Worm (Caenorhabditis elegans) whole organism, young adult: ENCODE results near the gene F09B9.5.

Experiments used
- B0019.2 ChIP-seq: fragments of 200-800 bp; sonication (Bioruptor generic); conservative IDR thresholded peaks from 2 replicates; pipeline ENCODE4 v1.3.6; 2022; ENCODE audit warnings: missing genetic modification reagents, missing genetic modification characterization, missing compliant biosample characterization
- B0261.1 ChIP-seq: sonication (generic microtip); optimal IDR thresholded peaks from 2 replicates; lab custom pipeline; 2016; ENCODE audit warnings: mild to moderate bottlenecking, missing genetic modification characterization, moderate library complexity, missing compliant biosample characterization
- C06A6.2 ChIP-seq: fragments of 200-800 bp; sonication (Bioruptor generic); conservative IDR thresholded peaks from 2 replicates; pipeline ENCODE4 v1.3.6; 2022; ENCODE audit warnings: missing genetic modification characterization, missing compliant biosample characterization
- F33H1.4 ChIP-seq: fragments of 200-800 bp; sonication (Bioruptor generic); IDR thresholded peaks from 2 replicates; pipeline ENCODE4 v1.3.6; 2022; ENCODE audit warnings: missing genetic modification reagents, missing genetic modification characterization, missing compliant biosample characterization
- F39B2.1 ChIP-seq: fragments of 200-800 bp; sonication (Bioruptor generic); IDR thresholded peaks from 2 replicates; pipeline ENCODE4 v1.3.6; 2022; ENCODE audit warnings: missing genetic modification reagents, missing genetic modification characterization, missing compliant biosample characterization
- F57A8.1 ChIP-seq: fragments of 200-800 bp; sonication (Bioruptor generic); optimal IDR thresholded peaks from 2 replicates; lab custom pipeline; 2018; ENCODE audit warnings: mild to moderate bottlenecking, missing genetic modification characterization, moderate library complexity, missing compliant biosample characterization
- F57C9.4 ChIP-seq: sonication (generic microtip); optimal IDR thresholded peaks from 2 replicates; lab custom pipeline; 2017; ENCODE audit warnings: mild to moderate bottlenecking, missing genetic modification characterization, missing compliant biosample characterization
- T07F8.4 ChIP-seq: sonication (generic microtip); optimal IDR thresholded peaks from 2 replicates; lab custom pipeline; 2016; ENCODE audit warnings: mild to moderate bottlenecking, missing genetic modification characterization, moderate library complexity, missing compliant biosample characterization
- T26A5.8 ChIP-seq: sonication (generic microtip); optimal IDR thresholded peaks from 2 replicates; lab custom pipeline; 2016; ENCODE audit warnings: missing genetic modification characterization, missing compliant biosample characterization
- Y53G8AR.9 ChIP-seq: fragments of 200-800 bp; sonication (Bioruptor generic); conservative IDR thresholded peaks from 2 replicates; pipeline ENCODE4 v1.3.6; 2022; ENCODE audit warnings: missing genetic modification reagents, missing genetic modification characterization, missing compliant biosample characterization
- Y67H2A.10 ChIP-seq: fragments of 200-800 bp; sonication (Bioruptor generic); conservative IDR thresholded peaks from 2 replicates; pipeline ENCODE4 v1.3.6; 2022; ENCODE audit warnings: missing genetic modification reagents, missing genetic modification characterization, missing compliant biosample characterization
- Y95B8A.8 ChIP-seq: fragments of 200-800 bp; sonication (Bioruptor generic); IDR thresholded peaks from 2 replicates; pipeline ENCODE4 v1.3.6; 2022; ENCODE audit warnings: missing genetic modification reagents, missing genetic modification characterization, missing compliant biosample characterization
- aptf-3 ChIP-seq: fragments of 200-800 bp; sonication (Bioruptor generic); IDR thresholded peaks from 2 replicates; pipeline ENCODE4 v1.3.6; 2022; ENCODE audit warnings: missing genetic modification characterization, missing compliant biosample characterization
- attf-3 ChIP-seq: fragments of 200-800 bp; sonication (Bioruptor generic); conservative IDR thresholded peaks from 2 replicates; pipeline ENCODE4 v1.3.6; 2022; ENCODE audit warnings: missing genetic modification reagents, missing genetic modification characterization, missing compliant biosample characterization
- attf-6 ChIP-seq: fragments of 200-800 bp; sonication (Bioruptor generic); IDR thresholded peaks from 2 replicates; pipeline ENCODE4 v1.3.6; 2022; ENCODE audit warnings: missing genetic modification reagents, missing genetic modification characterization, missing compliant biosample characterization
- bed-2 ChIP-seq: fragments of 200-800 bp; sonication (Bioruptor generic); IDR thresholded peaks from 2 replicates; pipeline ENCODE4 v1.3.6; 2022; ENCODE audit warnings: missing genetic modification reagents, missing genetic modification characterization, missing compliant biosample characterization
- ccch-3 ChIP-seq: fragments of 200-800 bp; sonication (Bioruptor generic); optimal IDR thresholded peaks from 2 replicates; lab custom pipeline; 2018; ENCODE audit warnings: mild to moderate bottlenecking, missing genetic modification characterization, missing compliant biosample characterization
- cebp-2 ChIP-seq: fragments of 200-800 bp; sonication (Bioruptor generic); IDR thresholded peaks from 2 replicates; pipeline ENCODE4 v1.3.6; 2022; ENCODE audit warnings: missing genetic modification characterization, missing compliant biosample characterization
- ceh-27 ChIP-seq: fragments of 200-800 bp; sonication (Bioruptor generic); optimal IDR thresholded peaks from 2 replicates; lab custom pipeline; 2018; ENCODE audit warnings: mild to moderate bottlenecking, missing genetic modification characterization, moderate library complexity, missing compliant biosample characterization
- ceh-58 ChIP-seq: fragments of 200-800 bp; sonication (Bioruptor generic); IDR thresholded peaks from 2 replicates; pipeline ENCODE4 v1.3.6; 2022; ENCODE audit warnings: missing genetic modification characterization, missing compliant biosample characterization
- ceh-79 ChIP-seq: sonication (generic microtip); optimal IDR thresholded peaks from 2 replicates; lab custom pipeline; 2017; ENCODE audit warnings: mild to moderate bottlenecking, missing genetic modification characterization, missing compliant biosample characterization
- ceh-91 ChIP-seq: fragments of 200-800 bp; sonication (Bioruptor generic); IDR thresholded peaks from 2 replicates; pipeline ENCODE4 v1.3.6; 2022; ENCODE audit warnings: missing genetic modification reagents, missing genetic modification characterization, missing compliant biosample characterization
- dox-1 ChIP-seq: fragments of 200-800 bp; sonication (Bioruptor generic); IDR thresholded peaks from 2 replicates; pipeline ENCODE4 v1.3.6; 2022; ENCODE audit warnings: missing genetic modification reagents, missing genetic modification characterization, missing compliant biosample characterization
- dpff-1 ChIP-seq: sonication (generic microtip); optimal IDR thresholded peaks from 2 replicates; lab custom pipeline; 2017; ENCODE audit warnings: mild to moderate bottlenecking, missing genetic modification characterization, missing compliant biosample characterization
- ekl-4 ChIP-seq: fragments of 200-800 bp; sonication (Bioruptor generic); IDR thresholded peaks from 2 replicates; pipeline ENCODE4 v1.3.6; 2022; ENCODE audit warnings: missing genetic modification reagents, missing genetic modification characterization, missing compliant biosample characterization
- fkh-3 ChIP-seq: sonication (generic microtip); optimal IDR thresholded peaks from 2 replicates; lab custom pipeline; 2016; ENCODE audit warnings: mild to moderate bottlenecking, missing genetic modification characterization, missing compliant biosample characterization
- hlh-12 ChIP-seq: sonication (generic microtip); optimal IDR thresholded peaks from 2 replicates; lab custom pipeline; 2016; ENCODE audit warnings: missing genetic modification characterization, missing compliant biosample characterization
- hlh-26 ChIP-seq: fragments of 200-800 bp; sonication (Bioruptor generic); conservative IDR thresholded peaks from 2 replicates; pipeline ENCODE4 v1.3.6; 2022; ENCODE audit warnings: missing genetic modification reagents, missing genetic modification characterization, missing compliant biosample characterization
- hmg-20 ChIP-seq: fragments of 200-800 bp; sonication (Bioruptor generic); IDR thresholded peaks from 2 replicates; pipeline ENCODE4 v1.3.6; 2022; ENCODE audit warnings: missing genetic modification reagents, missing genetic modification characterization, missing compliant biosample characterization
- let-607 ChIP-seq, 2 experiments: fragments of 200-800 bp in 1 of 2; sonication (Bioruptor generic) in 1 of 2; sonication (generic microtip) in 1 of 2; optimal IDR thresholded peaks; 2 replicates each; lab custom pipeline; 2016 to 2018; ENCODE audit warnings: mild to moderate bottlenecking in 2 of 2, missing compliant biosample characterization in 2 of 2, missing genetic modification characterization in 2 of 2, moderate library complexity in 2 of 2, missing genotype in 1 of 2
- lin-26 ChIP-seq: fragments of 200-800 bp; sonication (Bioruptor generic); IDR thresholded peaks from 2 replicates; pipeline ENCODE4 v1.3.6; 2022; ENCODE audit warnings: missing genetic modification reagents, missing genetic modification characterization, missing compliant biosample characterization
- lin-40 ChIP-seq: sonication (generic microtip); optimal IDR thresholded peaks from 2 replicates; lab custom pipeline; 2016; ENCODE audit warnings: missing genetic modification characterization, mild to moderate bottlenecking, missing compliant biosample characterization, missing genotype, missing genetic modification reagents
- lsl-1 ChIP-seq: fragments of 200-800 bp; sonication (Bioruptor generic); optimal IDR thresholded peaks from 2 replicates; lab custom pipeline; 2018; ENCODE audit warnings: mild to moderate bottlenecking, missing genetic modification characterization, moderate library complexity, missing compliant biosample characterization
- madf-10 ChIP-seq: sonication (generic microtip); optimal IDR thresholded peaks from 2 replicates; lab custom pipeline; 2016; ENCODE audit warnings: mild to moderate bottlenecking, missing genetic modification characterization, missing compliant biosample characterization
- mel-28 ChIP-seq: sonication (generic microtip); optimal IDR thresholded peaks from 2 replicates; lab custom pipeline; 2016; ENCODE audit warnings: borderline replicate concordance, mild to moderate bottlenecking, missing genetic modification characterization, missing compliant biosample characterization
- nfya-2 ChIP-seq: fragments of 200-800 bp; sonication (Bioruptor generic); IDR thresholded peaks from 2 replicates; pipeline ENCODE4 v1.3.6; 2022; ENCODE audit warnings: missing genetic modification reagents, missing genetic modification characterization, missing compliant biosample characterization
- nhr-27 ChIP-seq: fragments of 200-800 bp; sonication (Bioruptor generic); optimal IDR thresholded peaks from 2 replicates; lab custom pipeline; 2018; ENCODE audit warnings: mild to moderate bottlenecking, missing genetic modification characterization, moderate library complexity, missing compliant biosample characterization
- pha-4 ChIP-seq: fragments of 150-350 bp; sonication (generic microtip); optimal IDR thresholded peaks from 2 replicates; lab custom pipeline; 2014; ENCODE audit warnings: missing biosample characterization, missing genetic modification reagents, missing genetic modification characterization
- rcor-1 ChIP-seq: fragments of 200-800 bp; sonication (Bioruptor generic); IDR thresholded peaks from 2 replicates; pipeline ENCODE4 v1.3.6; 2022; ENCODE audit warnings: missing genetic modification reagents, missing genetic modification characterization, missing compliant biosample characterization
- sdz-38 ChIP-seq: sonication (generic microtip); optimal IDR thresholded peaks from 2 replicates; lab custom pipeline; 2016; ENCODE audit warnings: missing genotype, missing genetic modification characterization, missing compliant biosample characterization
- snpc-3.4 ChIP-seq: sonication (generic microtip); optimal IDR thresholded peaks from 2 replicates; lab custom pipeline; 2017; ENCODE audit warnings: missing genetic modification characterization, mild to moderate bottlenecking, missing compliant biosample characterization, antibody characterized with exemption, moderate library complexity, missing genotype, missing genetic modification reagents
- tbx-9 ChIP-seq: sonication (generic microtip); optimal IDR thresholded peaks from 2 replicates; lab custom pipeline; 2016; ENCODE audit warnings: borderline replicate concordance, missing genetic modification characterization, inconsistent platforms, missing compliant biosample characterization
- tlf-1 ChIP-seq: fragments of 200-800 bp; sonication (Bioruptor generic); optimal IDR thresholded peaks from 2 replicates; lab custom pipeline; 2018; ENCODE audit warnings: mild to moderate bottlenecking, missing genetic modification characterization, missing compliant biosample characterization
- zfh-2 ChIP-seq: fragments of 200-800 bp; sonication (Bioruptor generic); conservative IDR thresholded peaks from 2 replicates; pipeline ENCODE4 v1.3.6; 2022; ENCODE audit warnings: missing genetic modification reagents, missing genetic modification characterization, missing compliant biosample characterization
- zim-3 ChIP-seq: sonication (generic microtip); optimal IDR thresholded peaks from 2 replicates; lab custom pipeline; 2017; ENCODE audit warnings: mild to moderate bottlenecking, missing genetic modification characterization, moderate library complexity, missing compliant biosample characterization
- ztf-26 ChIP-seq: sonication (generic microtip); optimal IDR thresholded peaks from 2 replicates; lab custom pipeline; 2017; ENCODE audit warnings: missing genetic modification characterization, missing compliant biosample characterization
- ztf-3 ChIP-seq: fragments of 200-800 bp; sonication (Bioruptor generic); optimal IDR thresholded peaks from 2 replicates; lab custom pipeline; 2018; ENCODE audit warnings: mild to moderate bottlenecking, missing genetic modification characterization, missing compliant biosample characterization
- ztf-6 ChIP-seq: fragments of 200-800 bp; sonication (Bioruptor generic); IDR thresholded peaks from 2 replicates; pipeline ENCODE4 v1.3.6; 2022; ENCODE audit warnings: missing genetic modification reagents, missing genetic modification characterization, missing compliant biosample characterization

Gene F09B9.5

ce11 chrX:10145011-10145410 is 9.6 kb upstream of the F09B9.5 start (continued):
- TF ChIP-seq ceh-91, result no peak
- peak; percentile 53 for TF ChIP-seq T26A5.8
- TF ChIP-seq C06A6.2 (GFP tag; lab: Robert Waterston, UW), result 0 out of 2 replicates have a peak, but pooled peaks have one; percentile 29
- TF ChIP-seq nhr-27 (tag; lab: Kevin White, UChicago), result no peak
- 0 out of 2 replicates have a peak, but pooled peaks have one; percentile 21 for TF ChIP-seq Y95B8A.8 (GFP tag; lab: Robert Waterston, UW)
- TF ChIP-seq hmg-20, result 0 out of 2 replicates have a peak, but pooled peaks have one; percentile 63
- peak; percentile 74 for TF ChIP-seq rcor-1 (GFP tag; lab: Robert Waterston, UW)
- peak; percentile 94 for TF ChIP-seq lin-26 (GFP tag; lab: Robert Waterston, UW)
- peak; percentile 57 for TF ChIP-seq hlh-12
- TF ChIP-seq F57A8.1 (GFP tag; lab: Kevin White, UChicago), result peak; percentile 19
- TF ChIP-seq let-607 (tag; optimal IDR thresholded peaks at IDR 0.05; lab: Kevin White, UChicago), result peak; percentile 31 to 53
- peak; percentile 65 for TF ChIP-seq T07F8.4 (tag; lab: Kevin White, UChicago)
- no peak for TF ChIP-seq sdz-38 (tag; lab: Kevin White, UChicago)
- TF ChIP-seq zfh-2 (GFP tag; lab: Robert Waterston, UW), result peak; percentile 42; the same call in 1 of the 2 replicates
- peak; percentile 69 for TF ChIP-seq snpc-3.4 (tag; lab: Kevin White, UChicago)
- no peak for TF ChIP-seq ccch-3 (GFP tag; lab: Kevin White, UChicago)
- TF ChIP-seq attf-6 (GFP tag; lab: Robert Waterston, UW), result 0 out of 2 replicates have a peak, but pooled peaks have one; percentile 31
- TF ChIP-seq fkh-3 (tag; lab: Kevin White, UChicago), result peak; percentile 46
- TF ChIP-seq ztf-3 (GFP tag; lab: Kevin White, UChicago), result no peak
- TF ChIP-seq zim-3 (tag; lab: Kevin White, UChicago), result peak; percentile 51
- TF ChIP-seq ekl-4 (GFP tag; lab: Robert Waterston, UW), result no peak
- TF ChIP-seq mel-28 (tag; lab: Kevin White, UChicago), result no peak
- no peak for TF ChIP-seq Y53G8AR.9 (GFP tag; lab: Robert Waterston, UW)
- no peak for TF ChIP-seq tbx-9 (tag; lab: Kevin White, UChicago)
- no peak for TF ChIP-seq nfya-2 (GFP tag; lab: Robert Waterston, UW)
- peak; percentile 76 for TF ChIP-seq lin-40 (tag; lab: Kevin White, UChicago)
- TF ChIP-seq tlf-1 (GFP tag; lab: Kevin White, UChicago), result peak; percentile 41
- no peak for TF ChIP-seq dpff-1 (tag; lab: Kevin White, UChicago)
- peak; percentile 28 for TF ChIP-seq ztf-26 (tag; lab: Kevin White, UChicago)
- TF ChIP-seq ceh-58 (GFP tag; lab: Robert Waterston, UW), result 0 out of 2 replicates have a peak, but pooled peaks have one; percentile 59
- TF ChIP-seq ztf-6 (GFP tag; lab: Robert Waterston, UW), result peak; percentile 52; the same call in 1 of the 2 replicates
- TF ChIP-seq madf-10 (tag; lab: Kevin White, UChicago), result peak; percentile 59
- TF ChIP-seq aptf-3 (GFP tag; lab: Robert Waterston, UW), result 0 out of 2 replicates have a peak, but pooled peaks have one; percentile 38
- TF ChIP-seq ceh-79 (tag; lab: Kevin White, UChicago), result no peak
- no peak for TF ChIP-seq pha-4 (tag; lab: Kevin White, UChicago)
- TF ChIP-seq B0019.2 (GFP tag; lab: Robert Waterston, UW), result 0 out of 2 replicates have a peak, but pooled peaks have one; percentile 11
- no peak for TF ChIP-seq bed-2 (GFP tag; lab: Robert Waterston, UW)
- no peak; the same call in 1 of the 2 replicates for TF ChIP-seq attf-3
- TF ChIP-seq hlh-26 (GFP tag; lab: Robert Waterston, UW), result no peak
- no peak for TF ChIP-seq Y67H2A.10 (GFP tag; lab: Robert Waterston, UW)
- TF ChIP-seq lsl-1 (GFP tag; lab: Kevin White, UChicago), result no peak
- peak; percentile 63 for TF ChIP-seq ceh-27 (GFP tag; lab: Kevin White, UChicago)
- peak; percentile 90 for TF ChIP-seq B0261.1 (tag; lab: Kevin White, UChicago)
- peak; percentile 85 for TF ChIP-seq dox-1 (GFP tag; lab: Robert Waterston, UW)
- TF ChIP-seq cebp-2 (GFP tag; lab: Robert Waterston, UW), result 0 out of 2 replicates have a peak, but pooled peaks have one; percentile 73
- no peak for TF ChIP-seq F57C9.4 (tag; lab: Kevin White, UChicago)
- no peak for TF ChIP-seq F39B2.1 (GFP tag; lab: Robert Waterston, UW)
- TF ChIP-seq F33H1.4 (GFP tag; lab: Robert Waterston, UW), result no peak
